Worm (Caenorhabditis elegans) whole organism, L2 larva: ENCODE results near the gene fah-1.
A peak's percentile ranks its signal among the peaks of the same experiment; 100 is the strongest.

Experiments
- C34F6.9 ChIP-seq: fragments of 150-350 bp; optimal IDR thresholded peaks from 2 replicates; lab custom pipeline; 2014; ENCODE audit warnings: missing biosample characterization, missing genetic modification characterization
- F13H6.1 ChIP-seq: sonication (generic microtip); optimal IDR thresholded peaks from 2 replicates; lab custom pipeline; 2016; ENCODE audit warnings: missing genetic modification characterization, missing compliant biosample characterization
- Y55F3AM.14 ChIP-seq: fragments of 200-800 bp; sonication (Bioruptor generic); optimal IDR thresholded peaks from 2 replicates; lab custom pipeline; 2018; ENCODE audit warnings: mild to moderate bottlenecking, missing genetic modification characterization, missing compliant biosample characterization
- ZK546.5 ChIP-seq: sonication (generic microtip); optimal IDR thresholded peaks from 2 replicates; lab custom pipeline; 2017; ENCODE audit warnings: missing biosample characterization, missing genetic modification characterization
- alr-1 ChIP-seq: fragments of 150-350 bp; optimal IDR thresholded peaks from 2 replicates; lab custom pipeline; 2014; ENCODE audit warnings: missing biosample characterization, missing genetic modification characterization
- aly-2 ChIP-seq: fragments of 150-350 bp; optimal IDR thresholded peaks from 2 replicates; lab custom pipeline; 2014; ENCODE audit warnings: missing biosample characterization, missing genetic modification characterization
- ama-1 ChIP-seq: fragments of 150-350 bp; optimal IDR thresholded peaks from 2 replicates; lab custom pipeline; 2018; ENCODE audit warnings: inconsistent platforms
- blmp-1 ChIP-seq: sonication (generic microtip); optimal IDR thresholded peaks from 2 replicates; lab custom pipeline; 2017; ENCODE audit warnings: missing genetic modification characterization, mild to moderate bottlenecking, missing compliant biosample characterization, antibody characterized with exemption, moderate library complexity; ENCODE audit not compliant: insufficient read depth
- ceh-16 ChIP-seq: fragments of 150-350 bp; optimal IDR thresholded peaks from 2 replicates; lab custom pipeline; 2014; ENCODE audit warnings: missing biosample characterization, missing genetic modification characterization
- crh-2 ChIP-seq: sonication (generic microtip); optimal IDR thresholded peaks from 2 replicates; lab custom pipeline; 2017; ENCODE audit warnings: missing biosample characterization, missing genetic modification characterization
- dmd-4 ChIP-seq: sonication (generic microtip); optimal IDR thresholded peaks from 2 replicates; lab custom pipeline; 2017; ENCODE audit warnings: missing biosample characterization, missing genetic modification characterization
- egl-27 ChIP-seq: sonication (generic microtip); optimal IDR thresholded peaks from 3 replicates; lab custom pipeline; 2017; ENCODE audit warnings: missing biosample characterization, missing genetic modification reagents, missing genetic modification characterization
- elt-3 ChIP-seq: sonication (generic microtip); optimal IDR thresholded peaks from 2 replicates; lab custom pipeline; 2017; ENCODE audit warnings: missing biosample characterization, missing genetic modification characterization
- gmeb-1 ChIP-seq: fragments of 150-350 bp; optimal IDR thresholded peaks from 2 replicates; lab custom pipeline; 2014; ENCODE audit warnings: missing biosample characterization, missing genetic modification characterization
- lin-13 ChIP-seq: fragments of 150-350 bp; optimal IDR thresholded peaks from 2 replicates; lab custom pipeline; 2014; ENCODE audit warnings: missing biosample characterization, missing genetic modification reagents, missing genetic modification characterization
- lin-39 ChIP-seq: fragments of 150-350 bp; optimal IDR thresholded peaks from 2 replicates; lab custom pipeline; 2014; ENCODE audit warnings: missing biosample characterization, missing genetic modification reagents, missing genetic modification characterization
- nhr-10 ChIP-seq: sonication (generic microtip); optimal IDR thresholded peaks from 2 replicates; lab custom pipeline; 2017; ENCODE audit warnings: missing biosample characterization, missing genetic modification characterization
- nhr-11 ChIP-seq: fragments of 150-350 bp; optimal IDR thresholded peaks from 2 replicates; lab custom pipeline; 2014; ENCODE audit warnings: missing biosample characterization, missing genetic modification characterization
- nhr-12 ChIP-seq: fragments of 150-350 bp; optimal IDR thresholded peaks from 2 replicates; lab custom pipeline; 2014; ENCODE audit warnings: missing biosample characterization, missing genetic modification characterization
- nhr-129 ChIP-seq: fragments of 150-350 bp; optimal IDR thresholded peaks from 2 replicates; lab custom pipeline; 2014; ENCODE audit warnings: missing biosample characterization, missing genetic modification characterization
- nhr-21 ChIP-seq: fragments of 150-350 bp; optimal IDR thresholded peaks from 2 replicates; lab custom pipeline; 2014; ENCODE audit warnings: missing biosample characterization, missing genetic modification characterization
- nhr-23 ChIP-seq: fragments of 150-350 bp; optimal IDR thresholded peaks from 2 replicates; lab custom pipeline; 2014; ENCODE audit warnings: missing biosample characterization, missing genetic modification reagents, missing genetic modification characterization
- nhr-237 ChIP-seq: fragments of 150-350 bp; optimal IDR thresholded peaks from 2 replicates; lab custom pipeline; 2014; ENCODE audit warnings: missing biosample characterization, missing genetic modification characterization
- nhr-25 ChIP-seq: fragments of 150-350 bp; sonication (generic microtip); optimal IDR thresholded peaks from 3 replicates; lab custom pipeline; 2014; ENCODE audit warnings: missing biosample characterization, missing genetic modification characterization
- nhr-77 ChIP-seq: fragments of 150-350 bp; optimal IDR thresholded peaks from 2 replicates; lab custom pipeline; 2014; ENCODE audit warnings: missing biosample characterization, missing genetic modification characterization
- sma-9 ChIP-seq, 2 experiments: fragments of 150-350 bp in 1 of 2; sonication (generic microtip) in 1 of 2; optimal IDR thresholded peaks; 2 replicates each; lab custom pipeline; 2014 to 2016; ENCODE audit warnings: missing genetic modification characterization in 2 of 2, mild to moderate bottlenecking in 1 of 2, missing biosample characterization in 1 of 2, missing compliant biosample characterization in 1 of 2, missing genetic modification reagents in 1 of 2, moderate library complexity in 1 of 2
- snpc-4 ChIP-seq: fragments of 150-350 bp; optimal IDR thresholded peaks from 2 replicates; lab custom pipeline; 2014; ENCODE audit warnings: missing biosample characterization, missing genetic modification characterization
- unc-39 ChIP-seq: fragments of 150-350 bp; optimal IDR thresholded peaks from 2 replicates; lab custom pipeline; 2014; ENCODE audit warnings: missing biosample characterization, missing genetic modification characterization
- unc-62 ChIP-seq: fragments of 150-350 bp; optimal IDR thresholded peaks from 2 replicates; lab custom pipeline; 2014; ENCODE audit warnings: missing biosample characterization, missing genetic modification reagents, missing genetic modification characterization
- ztf-1 ChIP-seq: fragments of 200-800 bp; sonication (Bioruptor generic); conservative IDR thresholded peaks from 2 replicates; pipeline ENCODE4 v1.3.6; 2022; ENCODE audit warnings: missing genetic modification characterization, missing compliant biosample characterization
- ztf-11 ChIP-seq: sonication (generic microtip); optimal IDR thresholded peaks from 2 replicates; lab custom pipeline; 2017; ENCODE audit warnings: missing biosample characterization, missing genetic modification characterization
- ztf-4 ChIP-seq: fragments of 150-350 bp; optimal IDR thresholded peaks from 2 replicates; lab custom pipeline; 2014; ENCODE audit warnings: missing biosample characterization, missing genetic modification characterization

Gene fah-1

DNA sequence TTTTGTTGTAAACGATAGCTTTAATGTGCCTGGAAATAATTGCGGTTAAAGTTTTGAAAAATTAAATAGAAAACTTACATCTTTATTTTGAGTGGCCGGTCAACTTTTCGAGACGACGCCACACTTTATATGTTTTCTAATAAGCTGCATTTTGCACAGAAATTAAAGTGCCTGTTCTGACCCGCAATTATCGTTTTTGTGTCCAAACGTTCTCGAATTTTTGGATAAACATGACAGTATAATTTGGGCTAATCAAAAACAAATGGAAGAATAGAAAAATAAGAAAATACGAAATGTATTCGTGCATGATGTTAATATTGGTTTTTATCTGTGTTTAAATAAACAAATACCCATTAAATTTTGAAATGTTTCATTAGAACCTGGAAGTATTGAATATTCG lies 28.0 kb downstream of the fah-1 start, which contains the start of gene K10C2.12:
Gene K10C2.12, minus strand, starts transcription at position 101 of the 400 bp plus-strand sequence.
- TF ChIP-seq nhr-25 (tag; lab: Kevin White, UChicago), result no peak
- no peak for TF ChIP-seq nhr-21 (tag; lab: Kevin White, UChicago)
- TF ChIP-seq unc-62, result no peak
- TF ChIP-seq nhr-129 (tag; lab: Kevin White, UChicago), result no peak
- no peak for TF ChIP-seq ZK546.5 (tag; lab: Kevin White, UChicago)
- TF ChIP-seq F13H6.1 (tag; lab: Kevin White, UChicago), result no peak
- TF ChIP-seq nhr-237 (tag; lab: Kevin White, UChicago), result no peak
- no peak for TF ChIP-seq snpc-4 (tag; lab: Kevin White, UChicago)
- no peak for TF ChIP-seq ztf-4 (tag; lab: Kevin White, UChicago)
- TF ChIP-seq nhr-11 (tag; lab: Kevin White, UChicago), result no peak
- no peak for TF ChIP-seq aly-2 (tag; lab: Kevin White, UChicago)

DNA sequence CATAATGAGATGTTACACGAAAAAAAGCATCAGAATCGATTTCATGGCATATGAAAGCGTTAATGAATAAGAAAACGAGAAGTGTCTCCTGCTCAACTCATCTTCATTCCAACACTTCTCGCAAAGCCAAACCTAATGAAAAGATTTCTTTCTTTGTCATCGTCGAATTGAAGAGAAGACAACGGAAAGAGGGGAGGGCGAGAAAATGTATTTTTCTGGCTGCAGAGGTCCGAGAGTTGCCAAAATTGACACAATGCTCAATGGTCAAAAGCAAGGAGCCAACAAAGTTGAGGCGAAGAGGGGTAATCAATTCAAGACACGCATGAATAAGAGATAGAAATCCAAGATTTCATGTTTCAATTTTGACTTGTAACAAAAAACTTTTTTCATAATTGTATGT lies 29.6 kb downstream of the fah-1 start:
- TF ChIP-seq snpc-4 (tag; lab: Kevin White, UChicago) (no peak), nhr-237 (tag; lab: Kevin White, UChicago) (no peak), nhr-10 (tag; lab: Kevin White, UChicago) (no peak), sma-9 (GFP tag; optimal IDR thresholded peaks at IDR 0.05; lab: Kevin White, UChicago) (no peak), sma-9 (tag; optimal IDR thresholded peaks at IDR 0.05; lab: Kevin White, UChicago) (no peak), ztf-11 (no peak), ceh-16 (tag; lab: Kevin White, UChicago) (no peak), nhr-11 (tag; lab: Kevin White, UChicago) (no peak), lin-13 (GFP tag; lab: Kevin White, UChicago) (no peak), egl-27 (tag; lab: Kevin White, UChicago) (no peak), nhr-129 (tag; lab: Kevin White, UChicago) (no peak), Y55F3AM.14 (no peak), nhr-12 (tag; lab: Kevin White, UChicago) (no peak), gmeb-1 (tag; lab: Kevin White, UChicago) (no peak)

DNA sequence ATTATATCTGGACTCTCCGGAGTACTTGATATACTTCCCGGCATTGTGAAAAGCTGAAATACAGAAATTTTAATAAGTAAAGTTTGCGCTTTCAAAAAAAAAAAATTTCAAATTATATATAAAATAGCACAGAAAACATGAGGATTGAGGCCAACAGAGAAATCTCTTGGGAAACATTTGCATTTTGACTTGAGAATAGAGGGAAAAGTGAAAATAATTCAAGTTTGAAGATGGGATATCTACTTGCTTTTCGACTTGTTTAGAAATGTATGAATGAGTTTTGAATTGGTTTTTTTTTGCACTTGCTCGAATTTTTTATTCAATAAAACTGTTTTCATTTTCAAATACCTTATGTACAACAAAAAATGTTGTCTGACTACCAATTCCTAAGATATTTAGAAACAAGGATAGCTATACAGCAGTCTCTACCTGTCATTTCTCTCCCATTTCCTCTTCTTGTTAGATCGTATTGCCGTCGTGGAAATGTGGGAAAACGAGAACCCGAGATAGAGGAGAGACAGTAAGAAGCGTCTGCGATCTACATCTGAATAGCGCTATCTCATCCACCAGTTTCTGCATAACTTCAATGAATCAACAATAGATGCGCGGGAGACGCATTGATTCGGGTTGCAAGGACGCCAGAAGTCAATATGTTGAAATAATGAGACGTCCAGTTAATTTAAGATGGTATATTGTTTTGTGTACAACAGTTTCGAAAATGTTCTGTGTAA lies 32.2 kb downstream of the fah-1 start, which contains the start of gene T22E5.6:
Gene T22E5.6, minus strand, starts transcription at position 51 of the 731 bp plus-strand sequence.
- TF ChIP-seq blmp-1 (tag; lab: Kevin White, UChicago) (peak; percentile 5), nhr-21 (tag; lab: Kevin White, UChicago) (no peak), lin-39 (tag; lab: Kevin White, UChicago) (no peak), C34F6.9 (tag; lab: Kevin White, UChicago) (no peak), ztf-4 (tag; lab: Kevin White, UChicago) (no peak), Y55F3AM.14 (no peak), nhr-77 (tag; lab: Kevin White, UChicago) (no peak), nhr-25 (tag; lab: Kevin White, UChicago) (no peak), ztf-1 (no peak), crh-2 (tag; lab: Kevin White, UChicago) (no peak), lin-13 (GFP tag; lab: Kevin White, UChicago) (no peak), elt-3 (tag; lab: Kevin White, UChicago) (no peak), aly-2 (tag; lab: Kevin White, UChicago) (no peak), nhr-23 (tag; lab: Kevin White, UChicago) (no peak), ama-1 (lab: Kevin White, UChicago) (no peak), nhr-129 (tag; lab: Kevin White, UChicago) (peak; percentile 52), ztf-11 (no peak)

- no peak for TF ChIP-seq snpc-4 (tag; lab: Kevin White, UChicago)
- no peak for TF ChIP-seq nhr-25 (tag; lab: Kevin White, UChicago)
- no peak for TF ChIP-seq alr-1 (tag; lab: Kevin White, UChicago)
- TF ChIP-seq nhr-11 (tag; lab: Kevin White, UChicago), result no peak
Measured at ce11 chrX:6413583-6413982, 35.1 kb downstream of the fah-1 start.

- no peak for TF ChIP-seq unc-39
- TF ChIP-seq dmd-4, result no peak
- TF ChIP-seq alr-1 (tag; lab: Kevin White, UChicago), result no peak
- no peak for TF ChIP-seq nhr-10 (tag; lab: Kevin White, UChicago)
- TF ChIP-seq nhr-12 (tag; lab: Kevin White, UChicago), result no peak
- no peak for TF ChIP-seq unc-62
- TF ChIP-seq nhr-129 (tag; lab: Kevin White, UChicago), result no peak
- TF ChIP-seq ztf-11, result no peak
- no peak for TF ChIP-seq sma-9 (GFP tag; optimal IDR thresholded peaks at IDR 0.05; lab: Kevin White, UChicago)
- TF ChIP-seq sma-9 (tag; optimal IDR thresholded peaks at IDR 0.05; lab: Kevin White, UChicago), result no peak
- TF ChIP-seq ztf-1, result no peak
- TF ChIP-seq snpc-4 (tag; lab: Kevin White, UChicago), result no peak
Measured at ce11 chrX:6412575-6412974, 36.1 kb downstream of the fah-1 start, which contains the start of gene T22E5.1. T22E5.1 (plus strand) TSS chrX:6412875.
